Fruit fly (Drosophila melanogaster) whole organism, embryonic: ENCODE measurements around the gene MYPT-75D.

Experiments
- CG1024 ChIP-seq: fragments of 200-800 bp; sonication (Bioruptor generic); IDR thresholded peaks from 2 replicates; pipeline ENCODE4 v1.3.6; 2022; ENCODE audit warnings: missing biosample characterization, missing genetic modification characterization
- CG11085 ChIP-seq: fragments of 200-800 bp; sonication (Bioruptor generic); IDR thresholded peaks from 2 replicates; pipeline ENCODE4 v1.3.6; 2022; ENCODE audit warnings: missing biosample characterization, missing genetic modification characterization
- CG12104 ChIP-seq: fragments of 200-800 bp; sonication (Bioruptor generic); optimal IDR thresholded peaks from 3 replicates; lab custom pipeline; 2016; ENCODE audit warnings: missing biosample characterization, missing genetic modification characterization
- CG12391 ChIP-seq: fragments of 200-800 bp; sonication (Bioruptor generic); optimal IDR thresholded peaks from 3 replicates; lab custom pipeline; 2018; ENCODE audit warnings: missing biosample characterization, mild to moderate bottlenecking, missing genetic modification characterization, moderate library complexity
- CG13287 ChIP-seq: fragments of 200-800 bp; sonication (Bioruptor generic); IDR thresholded peaks from 2 replicates; pipeline ENCODE4 v1.3.6; 2022; ENCODE audit warnings: missing biosample characterization, missing genetic modification characterization; ENCODE audit not compliant: partially characterized antibody
- CG15601 ChIP-seq: fragments of 200-800 bp; sonication (Bioruptor generic); optimal IDR thresholded peaks from 3 replicates; lab custom pipeline; 2019; ENCODE audit warnings: missing biosample characterization, mild to moderate bottlenecking, missing genetic modification characterization, moderate library complexity
- CG16815 ChIP-seq: fragments of 200-800 bp; sonication (Bioruptor generic); optimal IDR thresholded peaks from 3 replicates; lab custom pipeline; 2017; ENCODE audit warnings: missing biosample characterization, mild to moderate bottlenecking, missing genetic modification characterization
- CG18011 ChIP-seq: fragments of 200-800 bp; sonication (Bioruptor generic); optimal IDR thresholded peaks from 2 replicates; lab custom pipeline; 2017; ENCODE audit warnings: missing biosample characterization, missing genetic modification characterization, mild to moderate bottlenecking, moderate library complexity, missing genotype
- CG2129 ChIP-seq: fragments of 200-800 bp; sonication (Bioruptor generic); IDR thresholded peaks from 2 replicates; pipeline ENCODE4 v1.3.6; 2022; ENCODE audit warnings: missing biosample characterization, missing genetic modification characterization; ENCODE audit not compliant: partially characterized antibody
- CG2199 ChIP-seq: fragments of 200-800 bp; sonication (Bioruptor generic); IDR thresholded peaks from 3 replicates; pipeline ENCODE4 v1.3.6; 2022; ENCODE audit warnings: missing biosample characterization, missing genetic modification characterization
- CG2202 ChIP-seq: fragments of 200-800 bp; sonication (Bioruptor generic); optimal IDR thresholded peaks from 2 replicates; lab custom pipeline; 2018; ENCODE audit warnings: missing biosample characterization, mild to moderate bottlenecking, missing genetic modification characterization
- CG32532 ChIP-seq: fragments of 200-800 bp; sonication (Bioruptor generic); IDR thresholded peaks from 2 replicates; pipeline ENCODE4 v1.3.6; 2022; ENCODE audit warnings: missing biosample characterization, missing genetic modification characterization
- CG33557 ChIP-seq: fragments of 200-800 bp; sonication (Bioruptor generic); optimal IDR thresholded peaks from 2 replicates; lab custom pipeline; 2019; ENCODE audit warnings: missing biosample characterization, mild to moderate bottlenecking, missing genetic modification characterization, moderate library complexity
- CG34422 ChIP-seq: fragments of 200-800 bp; sonication (Bioruptor generic); IDR thresholded peaks from 3 replicates; pipeline ENCODE4 v1.3.6; 2022; ENCODE audit warnings: missing biosample characterization, missing genetic modification characterization
- CG4360 ChIP-seq: fragments of 200-800 bp; sonication (Bioruptor generic); IDR thresholded peaks from 2 replicates; pipeline ENCODE4 v1.3.6; 2022; ENCODE audit warnings: missing biosample characterization, missing genetic modification characterization
- CG4424 ChIP-seq: fragments of 200-800 bp; sonication (Bioruptor generic); optimal IDR thresholded peaks from 3 replicates; lab custom pipeline; 2016; ENCODE audit warnings: missing biosample characterization, missing genetic modification characterization
- CG6683 ChIP-seq: fragments of 200-800 bp; sonication (Bioruptor generic); optimal IDR thresholded peaks from 2 replicates; lab custom pipeline; 2017; ENCODE audit warnings: missing biosample characterization, mild to moderate bottlenecking, missing genetic modification characterization, missing genetic modification reagents
- CG7271 ChIP-seq: fragments of 200-800 bp; sonication (Bioruptor generic); optimal IDR thresholded peaks from 2 replicates; lab custom pipeline; 2018; ENCODE audit warnings: missing biosample characterization, mild to moderate bottlenecking, missing genetic modification characterization, moderate library complexity
- CG7963 ChIP-seq: fragments of 200-800 bp; sonication (Bioruptor generic); IDR thresholded peaks from 3 replicates; pipeline ENCODE4 v1.3.6; 2022; ENCODE audit warnings: missing biosample characterization, missing genetic modification characterization; ENCODE audit not compliant: partially characterized antibody
- CG8388 ChIP-seq: fragments of 200-800 bp; sonication (Bioruptor generic); optimal IDR thresholded peaks from 2 replicates; lab custom pipeline; 2019; ENCODE audit warnings: missing biosample characterization, mild to moderate bottlenecking, missing genetic modification characterization, moderate library complexity
- CG8944 ChIP-seq: fragments of 200-800 bp; sonication (Bioruptor generic); optimal IDR thresholded peaks from 3 replicates; lab custom pipeline; 2016; ENCODE audit warnings: missing biosample characterization, missing genetic modification characterization
- CG9817 ChIP-seq: fragments of 200-800 bp; sonication (Bioruptor generic); optimal IDR thresholded peaks from 2 replicates; lab custom pipeline; 2018; ENCODE audit warnings: missing biosample characterization, mild to moderate bottlenecking, missing genetic modification characterization, moderate library complexity
- Dad ChIP-seq: fragments of 200-800 bp; sonication (Bioruptor generic); optimal IDR thresholded peaks from 3 replicates; lab custom pipeline; 2016; ENCODE audit warnings: missing biosample characterization, missing genetic modification characterization
- GATAe ChIP-seq: fragments of 200-800 bp; sonication (Bioruptor generic); conservative IDR thresholded peaks from 2 replicates; pipeline ENCODE4 v1.3.6; 2022; ENCODE audit warnings: missing biosample characterization, missing genetic modification characterization
- NC2β ChIP-seq: fragments of 200-800 bp; sonication (Bioruptor generic); optimal IDR thresholded peaks from 2 replicates; lab custom pipeline; 2016; ENCODE audit warnings: missing biosample characterization, missing genetic modification characterization
- Neu2 ChIP-seq: fragments of 200-800 bp; sonication (Bioruptor generic); optimal IDR thresholded peaks from 3 replicates; lab custom pipeline; 2016; ENCODE audit warnings: missing biosample characterization, missing genetic modification characterization, borderline replicate concordance
- Nf-YA ChIP-seq: fragments of 200-800 bp; sonication (Bioruptor generic); IDR thresholded peaks from 2 replicates; pipeline ENCODE4 v1.3.6; 2022; ENCODE audit warnings: missing biosample characterization, missing genetic modification characterization
- Ptx1 ChIP-seq: fragments of 200-800 bp; sonication (Bioruptor generic); IDR thresholded peaks from 2 replicates; pipeline ENCODE4 v1.3.6; 2022; ENCODE audit warnings: missing biosample characterization, missing genetic modification characterization
- Sox102F ChIP-seq: fragments of 200-800 bp; sonication (Bioruptor generic); optimal IDR thresholded peaks from 2 replicates; lab custom pipeline; 2018; ENCODE audit warnings: missing biosample characterization, mild to moderate bottlenecking, missing genetic modification characterization, moderate library complexity
- Sry-β ChIP-seq: fragments of 200-800 bp; sonication (Bioruptor generic); optimal IDR thresholded peaks from 2 replicates; lab custom pipeline; 2018; ENCODE audit warnings: missing biosample characterization, mild to moderate bottlenecking, missing genetic modification characterization, moderate library complexity
- Taf1 ChIP-seq: fragments of 200-800 bp; sonication (Bioruptor generic); IDR thresholded peaks from 2 replicates; pipeline ENCODE4 v1.3.6; 2022; ENCODE audit warnings: missing biosample characterization, missing genetic modification characterization
- chn ChIP-seq: fragments of 200-800 bp; sonication (Bioruptor generic); optimal IDR thresholded peaks from 2 replicates; lab custom pipeline; 2016; ENCODE audit warnings: missing biosample characterization, missing genetic modification characterization
- da ChIP-seq: fragments of 200-800 bp; sonication (Bioruptor generic); optimal IDR thresholded peaks from 2 replicates; lab custom pipeline; 2016; ENCODE audit warnings: missing biosample characterization, missing genetic modification characterization
- dimm ChIP-seq: fragments of 200-800 bp; sonication (Bioruptor generic); IDR thresholded peaks from 2 replicates; pipeline ENCODE4 v1.3.6; 2022; ENCODE audit warnings: missing biosample characterization, missing genetic modification characterization
- ems ChIP-seq: fragments of 200-800 bp; sonication (Bioruptor generic); optimal IDR thresholded peaks from 3 replicates; lab custom pipeline; 2016; ENCODE audit warnings: missing biosample characterization, missing genetic modification characterization
- eyg ChIP-seq: fragments of 200-800 bp; sonication (Bioruptor generic); optimal IDR thresholded peaks from 3 replicates; lab custom pipeline; 2016; ENCODE audit warnings: missing biosample characterization, missing genetic modification characterization
- fd64A ChIP-seq: fragments of 200-800 bp; sonication (Bioruptor generic); optimal IDR thresholded peaks from 3 replicates; lab custom pipeline; 2018; ENCODE audit warnings: missing biosample characterization, mild to moderate bottlenecking, missing genetic modification characterization
- grau ChIP-seq: fragments of 200-800 bp; optimal IDR thresholded peaks from 3 replicates; lab custom pipeline; 2019; ENCODE audit warnings: missing biosample characterization, mild to moderate bottlenecking, missing genetic modification characterization, moderate library complexity
- hb ChIP-seq: fragments of 200-800 bp; sonication (Bioruptor generic); IDR thresholded peaks from 3 replicates; pipeline ENCODE4 v1.3.6; 2022; ENCODE audit warnings: missing biosample characterization, missing genetic modification characterization; ENCODE audit not compliant: partially characterized antibody
- inv ChIP-seq: fragments of 200-800 bp; sonication (Bioruptor generic); IDR thresholded peaks from 2 replicates; pipeline ENCODE4 v1.3.6; 2022; ENCODE audit warnings: missing biosample characterization, missing genetic modification characterization; ENCODE audit not compliant: partially characterized antibody
- kni ChIP-seq: fragments of 200-800 bp; sonication (Bioruptor generic); optimal IDR thresholded peaks from 3 replicates; lab custom pipeline; 2017; ENCODE audit warnings: mild to moderate bottlenecking, missing biosample characterization, missing genetic modification reagents, missing genetic modification characterization
- onecut ChIP-seq: fragments of 200-800 bp; sonication (Bioruptor generic); IDR thresholded peaks from 2 replicates; pipeline ENCODE4 v1.3.6; 2022; ENCODE audit warnings: missing biosample characterization, missing genetic modification characterization
- pfk ChIP-seq: fragments of 200-800 bp; sonication (Bioruptor generic); optimal IDR thresholded peaks from 2 replicates; lab custom pipeline; 2018; ENCODE audit warnings: missing biosample characterization, mild to moderate bottlenecking, missing genetic modification characterization, moderate library complexity
- ranshi ChIP-seq: fragments of 200-800 bp; sonication (Bioruptor generic); IDR thresholded peaks from 2 replicates; pipeline ENCODE4 v1.3.6; 2022; ENCODE audit warnings: missing biosample characterization, missing genetic modification characterization
- run ChIP-seq: fragments of 200-800 bp; sonication (Bioruptor generic); optimal IDR thresholded peaks from 3 replicates; lab custom pipeline; 2018; ENCODE audit warnings: missing biosample characterization, mild to moderate bottlenecking, missing genetic modification characterization
- sens ChIP-seq: fragments of 200-800 bp; sonication (Bioruptor generic); peaks from one replicate; lab custom pipeline; 2016; ENCODE audit warnings: missing biosample characterization, missing genetic modification characterization
- sim ChIP-seq: fragments of 200-800 bp; sonication (Bioruptor generic); IDR thresholded peaks from 2 replicates; pipeline ENCODE4 v1.3.6; 2022; ENCODE audit warnings: missing biosample characterization, missing genetic modification characterization
- tx ChIP-seq: fragments of 200-800 bp; sonication (Bioruptor generic); optimal IDR thresholded peaks from 2 replicates; lab custom pipeline; 2016; ENCODE audit warnings: missing biosample characterization, missing genetic modification characterization
- usp ChIP-seq: fragments of >200 bp; optimal IDR thresholded peaks from 2 replicates; lab custom pipeline; 2017; ENCODE audit warnings: missing biosample characterization, missing genetic modification characterization
- wdn ChIP-seq: fragments of 200-800 bp; sonication (Bioruptor generic); IDR thresholded peaks from 2 replicates; pipeline ENCODE4 v1.3.6; 2022; ENCODE audit warnings: missing biosample characterization, missing genetic modification characterization

Gene MYPT-75D

dm6 chr3L:18672986-18673633 is 47.4 kb downstream of the MYPT-75D start, which contains the start of gene Capr (continued):
- no peak for TF ChIP-seq ems
- no peak for TF ChIP-seq CG15601 (tag; lab: Kevin White, UChicago)
- TF ChIP-seq CG4424 (GFP tag; lab: Kevin White, UChicago): no peak
- no peak for TF ChIP-seq GATAe (GFP tag; lab: Robert Waterston, UW)
- no peak for TF ChIP-seq kni (GFP tag; lab: Kevin White, UChicago)
- TF ChIP-seq CG2199 (GFP tag; lab: Robert Waterston, UW): no peak
- peak; percentile 100 for TF ChIP-seq hb (GFP tag; lab: Robert Waterston, UW)
- TF ChIP-seq run (tag; lab: Kevin White, UChicago): no peak
- TF ChIP-seq Sox102F: no peak
- TF ChIP-seq CG33557 (GFP tag; lab: Kevin White, UChicago): no peak
- 0 out of 2 replicates have a peak, but pooled peaks have one; percentile 32 for TF ChIP-seq CG1024 (GFP tag; lab: Robert Waterston, UW)
- TF ChIP-seq CG13287: peak; percentile 100
- TF ChIP-seq chn (GFP tag; lab: Kevin White, UChicago): no peak
- TF ChIP-seq inv: peak; percentile 100
- TF ChIP-seq eyg (GFP tag; lab: Kevin White, UChicago): peak; percentile 8
- TF ChIP-seq Neu2 (GFP tag; lab: Kevin White, UChicago): no peak
- TF ChIP-seq Nf-YA (GFP tag; lab: Robert Waterston, UW): no peak
- TF ChIP-seq Dad: peak; percentile 37
- no peak for TF ChIP-seq wdn
- TF ChIP-seq da (GFP tag; lab: Kevin White, UChicago): no peak
- TF ChIP-seq CG7963: peak; percentile 100
- no peak for TF ChIP-seq NC2β (GFP tag; lab: Kevin White, UChicago)
- no peak for TF ChIP-seq fd64A (GFP tag; lab: Kevin White, UChicago)
- TF ChIP-seq CG11085 (GFP tag; lab: Robert Waterston, UW): no peak
- TF ChIP-seq CG18011 (GFP tag; lab: Kevin White, UChicago): peak; percentile 17
- no peak for TF ChIP-seq CG8388
- TF ChIP-seq Ptx1 (GFP tag; lab: Robert Waterston, UW): no peak
- TF ChIP-seq CG6683 (GFP tag; lab: Kevin White, UChicago): no peak
- no peak for TF ChIP-seq CG9817 (tag; lab: Kevin White, UChicago)
- no peak for TF ChIP-seq CG4360 (GFP tag; lab: Robert Waterston, UW)
- TF ChIP-seq sens (GFP tag; lab: Kevin White, UChicago): peak; percentile 64
- TF ChIP-seq grau (tag; lab: Kevin White, UChicago): peak; percentile 30
- TF ChIP-seq CG2202 (tag; lab: Kevin White, UChicago): peak; percentile 3
- TF ChIP-seq CG8944 (GFP tag; lab: Kevin White, UChicago): no peak
- TF ChIP-seq CG12391 (tag; lab: Kevin White, UChicago): peak; percentile 37
- TF ChIP-seq Sry-β (GFP tag; lab: Kevin White, UChicago): no peak
- TF ChIP-seq dimm (GFP tag; lab: Robert Waterston, UW): no peak
- TF ChIP-seq usp (GFP tag; lab: Kevin White, UChicago): no peak
- no peak for TF ChIP-seq CG12104 (GFP tag; lab: Kevin White, UChicago)
- no peak for TF ChIP-seq sim
- peak; percentile 1 for TF ChIP-seq pfk (GFP tag; lab: Kevin White, UChicago)
- no peak for TF ChIP-seq ranshi
- no peak for TF ChIP-seq tx
- peak; percentile 57 for TF ChIP-seq CG32532 (GFP tag; lab: Robert Waterston, UW)
- TF ChIP-seq Taf1 (GFP tag; lab: Robert Waterston, UW): no peak
- TF ChIP-seq CG2129 (GFP tag; lab: Robert Waterston, UW): peak; percentile 99
- no peak for TF ChIP-seq CG16815 (GFP tag; lab: Kevin White, UChicago)
- TF ChIP-seq onecut: peak; percentile 48; the same call in 1 of the 2 replicates
- TF ChIP-seq CG34422 (GFP tag; lab: Robert Waterston, UW): peak; percentile 54; the same call in 1 of the 3 replicates
- TF ChIP-seq CG7271: no peak
